Worm (Caenorhabditis elegans): ENCODE data around the gene set-13.

Gene set-13

DNA sequence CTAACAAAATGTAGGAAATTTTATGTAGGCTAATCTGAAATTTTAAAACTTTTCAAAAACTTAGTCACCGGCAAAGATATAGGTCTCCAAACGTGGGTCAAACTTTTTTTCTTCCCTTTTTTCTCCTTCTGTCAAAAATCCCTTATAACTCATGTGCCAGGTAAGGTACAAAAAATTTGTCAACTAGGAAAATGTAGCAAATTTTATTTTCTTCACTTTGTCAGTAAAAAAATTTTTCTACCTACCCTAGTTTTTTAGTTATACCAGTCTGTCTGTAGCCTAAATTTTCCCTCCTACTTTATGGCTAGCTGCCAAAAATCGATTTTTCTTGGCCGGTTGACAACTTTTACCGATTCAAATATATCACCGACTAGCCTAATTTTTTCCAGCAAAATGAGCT is at the start of gene set-13:
set-13 (plus strand) TSS at position 301 of the 400 bp plus-strand sequence.
- TF ChIP-seq nhr-11 (tag; optimal IDR thresholded peaks at IDR 0.05) (no peak), lin-39 (tag; optimal IDR thresholded peaks at IDR 0.05) (no peak), unc-39 (tag; optimal IDR thresholded peaks at IDR 0.05) (no peak), mml-1 (tag; optimal IDR thresholded peaks at IDR 0.05) (no peak), nhr-237 (tag; optimal IDR thresholded peaks at IDR 0.05) (no peak), nhr-23 (tag; optimal IDR thresholded peaks at IDR 0.05) (no peak), aly-2 (tag; optimal IDR thresholded peaks at IDR 0.05) (no peak), ceh-16 (tag; optimal IDR thresholded peaks at IDR 0.05) (no peak), nhr-77 (tag; optimal IDR thresholded peaks at IDR 0.05) (no peak), skn-1 (tag; optimal IDR thresholded peaks at IDR 0.05) (no peak), ceh-28 (tag; optimal IDR thresholded peaks at IDR 0.05) (no peak)

DNA sequence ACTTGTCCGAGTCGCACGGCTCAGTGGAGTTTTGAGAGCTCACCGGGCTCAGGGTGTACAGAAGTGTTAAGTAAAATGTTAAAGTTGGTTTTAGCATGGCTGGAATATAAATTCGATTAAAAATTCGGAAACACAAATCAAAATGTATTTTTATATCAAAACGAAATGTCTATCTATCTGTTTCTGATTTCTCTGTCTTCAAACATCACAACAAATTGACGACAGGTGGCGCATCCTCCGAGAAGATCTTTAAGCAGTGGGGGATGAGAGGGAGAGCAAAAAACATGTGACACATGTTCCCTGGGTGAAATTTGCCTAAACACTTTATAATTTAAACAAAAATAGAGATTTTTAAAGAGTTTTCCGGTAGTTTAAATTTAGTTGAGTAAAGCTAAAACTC is 47.8 kb upstream of the set-13 start, which contains the start of gene F08D12.7:
F08D12.7 (minus strand) TSS at position 101 of the 400 bp plus-strand sequence.
- TF ChIP-seq nhr-76 (tag; optimal IDR thresholded peaks at IDR 0.05) (no peak), mdl-1 (tag; optimal IDR thresholded peaks at IDR 0.05) (no peak), nhr-23 (tag; optimal IDR thresholded peaks at IDR 0.05) (no peak), nhr-237 (tag; optimal IDR thresholded peaks at IDR 0.05) (no peak), fos-1 (tag; optimal IDR thresholded peaks at IDR 0.05) (no peak), ceh-9 (tag; optimal IDR thresholded peaks at IDR 0.05) (no peak), ZK546.5 (tag; optimal IDR thresholded peaks at IDR 0.05) (no peak), elt-2 (tag; optimal IDR thresholded peaks at IDR 0.05) (no peak), ceh-28 (tag; optimal IDR thresholded peaks at IDR 0.05) (no peak), nhr-25 (tag; optimal IDR thresholded peaks at IDR 0.05) (no peak), ztf-4 (tag; optimal IDR thresholded peaks at IDR 0.05) (no peak), egl-5 (tag; optimal IDR thresholded peaks at IDR 0.05) (no peak), elt-3 (tag; optimal IDR thresholded peaks at IDR 0.05) (no peak), ama-1 (optimal IDR thresholded peaks at IDR 0.05) (no peak), nhr-77 (tag; optimal IDR thresholded peaks at IDR 0.05) (no peak), aly-2 (tag; optimal IDR thresholded peaks at IDR 0.05) (no peak), unc-39 (tag; optimal IDR thresholded peaks at IDR 0.05) (no peak), tbx-2 (tag; optimal IDR thresholded peaks at IDR 0.05) (no peak)

- TF ChIP-seq ZK546.5 (tag; optimal IDR thresholded peaks at IDR 0.05) (no peak), ceh-9 (tag; optimal IDR thresholded peaks at IDR 0.05) (no peak), mdl-1 (tag; optimal IDR thresholded peaks at IDR 0.05) (no peak), egl-27 (tag; optimal IDR thresholded peaks at IDR 0.05) (no peak), fkh-10 (GFP tag; optimal IDR thresholded peaks at IDR 0.05) (no peak), nhr-12 (tag; optimal IDR thresholded peaks at IDR 0.05) (no peak), mml-1 (tag; optimal IDR thresholded peaks at IDR 0.05) (no peak), snpc-4 (tag; optimal IDR thresholded peaks at IDR 0.05) (no peak), nhr-237 (tag; optimal IDR thresholded peaks at IDR 0.05) (no peak), unc-39 (tag; optimal IDR thresholded peaks at IDR 0.05) (no peak), nhr-25 (tag; optimal IDR thresholded peaks at IDR 0.05) (no peak)
Observed at ce11 chrII:2770788-2771187, 46.0 kb upstream of the set-13 start, which contains the start of gene fbxb-105. Gene fbxb-105, minus strand, starts transcription at chrII:2770888.

DNA sequence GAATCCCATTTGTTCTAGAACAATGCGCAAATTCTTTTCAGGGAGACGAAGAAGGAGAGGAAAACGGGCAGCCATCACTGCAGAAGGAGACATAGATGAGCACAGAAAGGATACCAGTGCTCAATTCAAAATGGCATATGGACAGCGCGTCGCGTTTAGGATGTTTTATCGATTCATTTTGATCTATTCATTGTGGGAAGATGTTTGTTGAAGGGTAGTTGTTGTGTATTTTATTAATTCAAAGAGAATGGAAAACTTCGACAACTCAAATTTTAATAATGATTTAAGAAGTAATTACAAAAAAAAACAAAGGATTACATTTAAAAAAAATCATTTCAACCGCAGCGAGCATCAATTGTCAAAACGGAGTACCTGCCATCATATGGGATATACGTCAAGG is 44.6 kb upstream of the set-13 start, which contains the start of gene sdz-10:
sdz-10 (minus strand) TSS at position 101 of the 400 bp plus-strand sequence.
- TF ChIP-seq egl-27 (tag; optimal IDR thresholded peaks at IDR 0.05) (no peak), elt-1 (tag; optimal IDR thresholded peaks at IDR 0.05) (no peak), ceh-28 (tag; optimal IDR thresholded peaks at IDR 0.05) (no peak), jun-1 (tag; optimal IDR thresholded peaks at IDR 0.05) (no peak), ama-1 (optimal IDR thresholded peaks at IDR 0.05) (no peak), unc-39 (tag; optimal IDR thresholded peaks at IDR 0.05) (no peak), unc-62 (GFP tag; optimal IDR thresholded peaks at IDR 0.05) (no peak), eor-1 (tag; optimal IDR thresholded peaks at IDR 0.05) (no peak)

ce11 chrII:2773534-2773933 is 43.2 kb upstream of the set-13 start, which contains the start of gene sdz-9:
Gene sdz-9, minus strand, starts transcription at chrII:2773634.
- no peak for TF ChIP-seq nhr-237 (tag; optimal IDR thresholded peaks at IDR 0.05)
- TF ChIP-seq fkh-2 (tag; optimal IDR thresholded peaks at IDR 0.05) = no peak
- TF ChIP-seq nhr-12 (tag; optimal IDR thresholded peaks at IDR 0.05) = no peak
- TF ChIP-seq ceh-82 (tag; optimal IDR thresholded peaks at IDR 0.05) = no peak
- no peak for TF ChIP-seq lin-39 (tag; optimal IDR thresholded peaks at IDR 0.05)
- TF ChIP-seq egl-5 (tag; optimal IDR thresholded peaks at IDR 0.05) = no peak
- no peak for TF ChIP-seq ztf-11 (tag; optimal IDR thresholded peaks at IDR 0.05)
- TF ChIP-seq pqm-1 (tag; optimal IDR thresholded peaks at IDR 0.05) = no peak
- TF ChIP-seq jun-1 (tag; optimal IDR thresholded peaks at IDR 0.05) = no peak
- no peak for TF ChIP-seq nhr-23 (tag; optimal IDR thresholded peaks at IDR 0.05)
- no peak for TF ChIP-seq tbx-2 (tag; optimal IDR thresholded peaks at IDR 0.05)
- no peak for TF ChIP-seq mml-1 (tag; optimal IDR thresholded peaks at IDR 0.05)
- no peak for TF ChIP-seq fkh-10 (GFP tag; optimal IDR thresholded peaks at IDR 0.05)
- no peak for TF ChIP-seq ceh-28 (tag; optimal IDR thresholded peaks at IDR 0.05)
- no peak for TF ChIP-seq nhr-76 (tag; optimal IDR thresholded peaks at IDR 0.05)
- no peak for TF ChIP-seq snpc-4 (tag; optimal IDR thresholded peaks at IDR 0.05)
- TF ChIP-seq nhr-11 (tag; optimal IDR thresholded peaks at IDR 0.05) = no peak
- TF ChIP-seq hmg-11 (tag; optimal IDR thresholded peaks at IDR 0.05) = no peak
